Fruit fly (Drosophila melanogaster) whole organism, embryonic: Measurements from ENCODE around the gene Amacr.

Experiments
- Atf-2 ChIP-seq: fragments of 200-800 bp; sonication (Bioruptor generic); optimal IDR thresholded peaks from 2 replicates; lab custom pipeline; 2016; ENCODE audit warnings: missing biosample characterization, missing genetic modification characterization
- Atf3 ChIP-seq: fragments of 200-800 bp; sonication (Bioruptor generic); optimal IDR thresholded peaks from 3 replicates; lab custom pipeline; 2016; ENCODE audit warnings: missing biosample characterization, missing genetic modification characterization
- CG12155 ChIP-seq: fragments of 200-800 bp; sonication (Bioruptor generic); optimal IDR thresholded peaks from 3 replicates; lab custom pipeline; 2016; ENCODE audit warnings: missing biosample characterization, missing genetic modification characterization
- CG12659 ChIP-seq: fragments of 200-800 bp; sonication (Bioruptor generic); optimal IDR thresholded peaks from 3 replicates; lab custom pipeline; 2017; ENCODE audit warnings: mild to moderate bottlenecking, missing biosample characterization, missing genetic modification reagents, missing genetic modification characterization
- CG12744 ChIP-seq: fragments of 200-800 bp; sonication (Bioruptor generic); optimal IDR thresholded peaks from 2 replicates; lab custom pipeline; 2016; ENCODE audit warnings: missing biosample characterization, missing genetic modification characterization
- CG13624 ChIP-seq: fragments of 200-800 bp; sonication (Bioruptor generic); optimal IDR thresholded peaks from 2 replicates; lab custom pipeline; 2016; ENCODE audit warnings: missing biosample characterization, missing genetic modification characterization
- CG17328 ChIP-seq: fragments of 200-800 bp; sonication (Bioruptor generic); IDR thresholded peaks from 2 replicates; pipeline ENCODE4 v1.3.6; 2022; ENCODE audit warnings: missing biosample characterization, missing genetic modification characterization
- CG17359 ChIP-seq: fragments of 200-800 bp; sonication (Bioruptor generic); optimal IDR thresholded peaks from 3 replicates; lab custom pipeline; 2018; ENCODE audit warnings: missing biosample characterization, mild to moderate bottlenecking, missing genetic modification characterization, moderate library complexity
- CG17612 ChIP-seq: fragments of 200-800 bp; sonication (Bioruptor generic); IDR thresholded peaks from 2 replicates; pipeline ENCODE4 v1.3.6; 2022; ENCODE audit warnings: missing biosample characterization, missing genetic modification characterization
- CG17829 ChIP-seq: fragments of 200-800 bp; optimal IDR thresholded peaks from 2 replicates; lab custom pipeline; 2019; ENCODE audit warnings: missing biosample characterization, mild to moderate bottlenecking, missing genetic modification characterization, moderate library complexity
- CG2129 ChIP-seq: fragments of 200-800 bp; sonication (Bioruptor generic); IDR thresholded peaks from 2 replicates; pipeline ENCODE4 v1.3.6; 2022; ENCODE audit warnings: missing biosample characterization, missing genetic modification characterization; ENCODE audit not compliant: partially characterized antibody
- CG2202 ChIP-seq: fragments of 200-800 bp; sonication (Bioruptor generic); optimal IDR thresholded peaks from 2 replicates; lab custom pipeline; 2018; ENCODE audit warnings: missing biosample characterization, mild to moderate bottlenecking, missing genetic modification characterization
- CG4404 ChIP-seq: fragments of 200-800 bp; sonication (Bioruptor generic); IDR thresholded peaks from 2 replicates; pipeline ENCODE4 v1.3.6; 2022; ENCODE audit warnings: missing biosample characterization, missing genetic modification characterization
- CG5245 ChIP-seq: fragments of 200-800 bp; sonication (Bioruptor generic); optimal IDR thresholded peaks from 3 replicates; lab custom pipeline; 2016; ENCODE audit warnings: missing biosample characterization, missing genetic modification characterization
- CG6175 ChIP-seq: fragments of 200-800 bp; sonication (Bioruptor generic); IDR thresholded peaks from 3 replicates; pipeline ENCODE4 v1.3.6; 2022; ENCODE audit warnings: missing biosample characterization, missing genetic modification characterization
- CG6654 ChIP-seq: fragments of 200-800 bp; sonication (Bioruptor generic); optimal IDR thresholded peaks from 2 replicates; lab custom pipeline; 2017; ENCODE audit warnings: missing biosample characterization, mild to moderate bottlenecking, missing genetic modification characterization
- CG7786 ChIP-seq: fragments of 200-800 bp; sonication (Bioruptor generic); optimal IDR thresholded peaks from 2 replicates; lab custom pipeline; 2016; ENCODE audit warnings: missing biosample characterization, missing genetic modification characterization
- CG9437 ChIP-seq: fragments of 200-800 bp; sonication (Bioruptor generic); optimal IDR thresholded peaks from 2 replicates; lab custom pipeline; 2018; ENCODE audit warnings: missing biosample characterization, mild to moderate bottlenecking, missing genetic modification characterization
- CG9609 ChIP-seq: fragments of 200-800 bp; sonication (Bioruptor generic); optimal IDR thresholded peaks from 3 replicates; lab custom pipeline; 2016; ENCODE audit warnings: missing biosample characterization, missing genetic modification characterization
- CG9727 ChIP-seq: fragments of 200-800 bp; sonication (Bioruptor generic); optimal IDR thresholded peaks from 3 replicates; lab custom pipeline; 2017; ENCODE audit warnings: missing biosample characterization, mild to moderate bottlenecking, missing genetic modification characterization
- Camta ChIP-seq: fragments of 200-800 bp; sonication (Bioruptor generic); optimal IDR thresholded peaks from 2 replicates; lab custom pipeline; 2016; ENCODE audit warnings: missing biosample characterization, missing genetic modification characterization
- CrebB ChIP-seq: fragments of 200-800 bp; sonication (Bioruptor generic); optimal IDR thresholded peaks from 3 replicates; lab custom pipeline; 2018; ENCODE audit warnings: missing biosample characterization, mild to moderate bottlenecking, missing genetic modification characterization
- D19A ChIP-seq: fragments of 200-800 bp; optimal IDR thresholded peaks from 3 replicates; lab custom pipeline; 2019; ENCODE audit warnings: missing biosample characterization, mild to moderate bottlenecking, missing genetic modification characterization, moderate library complexity
- Dbx ChIP-seq: fragments of 200-800 bp; sonication (Bioruptor generic); IDR thresholded peaks from 3 replicates; pipeline ENCODE4 v1.3.6; 2022; ENCODE audit warnings: missing biosample characterization, missing genetic modification characterization
- E2f1 ChIP-seq: fragments of 200-800 bp; sonication (Bioruptor generic); IDR thresholded peaks from 2 replicates; pipeline ENCODE4 v1.3.6; 2022; ENCODE audit warnings: missing biosample characterization, missing genetic modification characterization
- Hsf ChIP-seq: fragments of 200-800 bp; sonication (Bioruptor generic); optimal IDR thresholded peaks from 3 replicates; lab custom pipeline; 2016; ENCODE audit warnings: missing biosample characterization, missing genetic modification characterization
- Lhr ChIP-seq: fragments of 200-800 bp; sonication (Bioruptor generic); optimal IDR thresholded peaks from 3 replicates; lab custom pipeline; 2017; ENCODE audit warnings: mild to moderate bottlenecking, missing biosample characterization, missing genetic modification reagents, missing genetic modification characterization
- MTF-1 ChIP-seq: fragments of 200-800 bp; sonication (Bioruptor generic); optimal IDR thresholded peaks from 2 replicates; lab custom pipeline; 2018; ENCODE audit warnings: missing biosample characterization, mild to moderate bottlenecking, missing genetic modification characterization, borderline replicate concordance
- Mad ChIP-seq: fragments of 200-800 bp; sonication (Bioruptor generic); optimal IDR thresholded peaks from 2 replicates; lab custom pipeline; 2016; ENCODE audit warnings: missing biosample characterization, missing genetic modification characterization
- Nf-YC ChIP-seq: fragments of 200-800 bp; optimal IDR thresholded peaks from 3 replicates; lab custom pipeline; 2019; ENCODE audit warnings: missing biosample characterization, mild to moderate bottlenecking, missing genetic modification characterization, moderate library complexity
- Spps ChIP-seq: fragments of 200-800 bp; sonication (Bioruptor generic); optimal IDR thresholded peaks from 2 replicates; lab custom pipeline; 2018; ENCODE audit warnings: missing biosample characterization, mild to moderate bottlenecking, missing genetic modification characterization
- Ssrp ChIP-seq: fragments of 200-800 bp; sonication (Bioruptor generic); optimal IDR thresholded peaks from 2 replicates; lab custom pipeline; 2018; ENCODE audit warnings: missing biosample characterization, mild to moderate bottlenecking, missing genetic modification characterization, moderate library complexity
- Stat92E ChIP-seq, 3 experiments: fragments of >200 bp in 2 of 3; fragments of 200-800 bp in 1 of 3; sonication (Bioruptor generic) in 1 of 3; optimal IDR thresholded peaks; 2 replicates each; lab custom pipeline; 2017 to 2019; ENCODE audit warnings: missing biosample characterization in 3 of 3, missing genetic modification characterization in 3 of 3, mild to moderate bottlenecking in 1 of 3, moderate library complexity in 1 of 3
- Trl ChIP-seq, 3 experiments: fragments of >200 bp in 2 of 3; fragments of 200-800 bp in 1 of 3; sonication (Bioruptor generic) in 1 of 3; optimal IDR thresholded peaks; 2 replicates in 1 of 3; 3 replicates in 2 of 3; lab custom pipeline; 2016 to 2017; ENCODE audit warnings: missing biosample characterization in 1 of 3, missing genetic modification characterization in 1 of 3
- dimm ChIP-seq: fragments of 200-800 bp; sonication (Bioruptor generic); IDR thresholded peaks from 2 replicates; pipeline ENCODE4 v1.3.6; 2022; ENCODE audit warnings: missing biosample characterization, missing genetic modification characterization
- eyg ChIP-seq: fragments of 200-800 bp; sonication (Bioruptor generic); optimal IDR thresholded peaks from 3 replicates; lab custom pipeline; 2016; ENCODE audit warnings: missing biosample characterization, missing genetic modification characterization
- gsb-n ChIP-seq: fragments of 200-800 bp; sonication (Bioruptor generic); optimal IDR thresholded peaks from 3 replicates; lab custom pipeline; 2018; ENCODE audit warnings: missing biosample characterization, mild to moderate bottlenecking, missing genetic modification characterization
- her ChIP-seq: fragments of 200-800 bp; sonication (Bioruptor generic); optimal IDR thresholded peaks from 2 replicates; lab custom pipeline; 2016; ENCODE audit warnings: missing biosample characterization, missing genetic modification characterization
- hkb ChIP-seq, 2 experiments: fragments of 200-800 bp in 1 of 2; fragments of >200 bp in 1 of 2; sonication (Bioruptor generic) in 1 of 2; IDR thresholded peaks in 1 of 2; optimal IDR thresholded peaks in 1 of 2; 2 replicates each; pipeline versions ENCODE4 v1.3.6 to Lab custom; 2017 to 2022; ENCODE audit warnings: missing biosample characterization in 1 of 2, missing genetic modification characterization in 1 of 2
- ind ChIP-seq: fragments of 200-800 bp; sonication (Bioruptor generic); optimal IDR thresholded peaks from 3 replicates; lab custom pipeline; 2016; ENCODE audit warnings: missing biosample characterization, missing genetic modification characterization
- jigr1 ChIP-seq: fragments of 200-800 bp; sonication (Bioruptor generic); IDR thresholded peaks from 3 replicates; pipeline ENCODE4 v1.3.6; 2022; ENCODE audit warnings: missing biosample characterization, missing genetic modification characterization
- nerfin-2 ChIP-seq: fragments of 200-800 bp; sonication (Bioruptor generic); IDR thresholded peaks from 2 replicates; pipeline ENCODE4 v1.3.6; 2022; ENCODE audit warnings: missing biosample characterization, missing genetic modification characterization; ENCODE audit not compliant: partially characterized antibody
- pfk ChIP-seq: fragments of 200-800 bp; sonication (Bioruptor generic); optimal IDR thresholded peaks from 2 replicates; lab custom pipeline; 2018; ENCODE audit warnings: missing biosample characterization, mild to moderate bottlenecking, missing genetic modification characterization, moderate library complexity
- sd ChIP-seq: fragments of 200-800 bp; sonication (Bioruptor generic); optimal IDR thresholded peaks from 3 replicates; lab custom pipeline; 2018; ENCODE audit warnings: missing biosample characterization, mild to moderate bottlenecking, missing genetic modification characterization, moderate library complexity
- sim ChIP-seq: fragments of 200-800 bp; sonication (Bioruptor generic); IDR thresholded peaks from 2 replicates; pipeline ENCODE4 v1.3.6; 2022; ENCODE audit warnings: missing biosample characterization, missing genetic modification characterization
- slp2 ChIP-seq: fragments of 200-800 bp; sonication (Bioruptor generic); optimal IDR thresholded peaks from 2 replicates; lab custom pipeline; 2016; ENCODE audit warnings: missing biosample characterization, missing genetic modification characterization
- sqz ChIP-seq: fragments of 200-800 bp; sonication (Bioruptor generic); optimal IDR thresholded peaks from 3 replicates; lab custom pipeline; 2018; ENCODE audit warnings: missing biosample characterization, mild to moderate bottlenecking, missing genetic modification characterization
- tin ChIP-seq: fragments of 200-800 bp; sonication (Bioruptor generic); optimal IDR thresholded peaks from 3 replicates; lab custom pipeline; 2016; ENCODE audit warnings: missing biosample characterization, missing genetic modification characterization
- wor ChIP-seq: fragments of 200-800 bp; sonication (Bioruptor generic); IDR thresholded peaks from 2 replicates; pipeline ENCODE4 v1.3.6; 2022; ENCODE audit warnings: missing biosample characterization, missing genetic modification characterization

Amacr gene

DNA sequence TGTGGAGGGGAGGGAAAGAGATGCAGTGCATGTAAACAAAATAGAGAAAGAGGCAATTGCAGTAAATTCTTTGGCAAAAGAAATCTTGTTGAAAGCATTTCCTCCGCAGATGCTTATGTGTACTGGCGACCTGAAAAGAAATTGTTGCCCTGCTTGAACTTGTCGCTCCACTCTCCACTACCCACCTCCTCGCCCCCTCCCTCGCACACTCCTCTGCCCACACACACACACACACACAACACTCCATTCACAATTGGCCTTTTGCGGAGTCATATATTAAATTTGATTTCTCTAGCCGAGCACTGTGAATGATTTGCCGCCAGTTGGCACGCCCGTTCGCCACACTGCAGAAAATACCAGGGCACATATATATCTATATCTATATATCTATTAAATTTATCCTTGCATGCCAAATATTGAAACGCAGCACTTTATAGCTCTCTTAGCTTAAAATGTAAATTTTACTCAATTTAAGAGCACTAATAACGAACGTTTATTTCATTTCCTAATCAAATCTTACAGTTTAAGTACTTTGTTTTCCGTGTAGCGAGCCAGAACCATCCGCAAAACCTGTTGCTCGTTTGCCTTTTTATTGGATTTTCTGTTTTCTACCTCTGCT is 6.8 kb upstream of the Amacr start (continued):
- TF ChIP-seq CG6175, result peak; percentile 70; the same call in 2 of the 3 replicates
- no peak for TF ChIP-seq dimm (GFP tag; lab: Robert Waterston, UW)
- TF ChIP-seq wor (GFP tag; lab: Robert Waterston, UW), result no peak
- TF ChIP-seq eyg (GFP tag; lab: Kevin White, UChicago), result peak; percentile 34
- TF ChIP-seq CG7786 (GFP tag; lab: Kevin White, UChicago), result no peak
- no peak for TF ChIP-seq hkb (optimal IDR thresholded peaks at IDR 0.05; lab: Kevin White, UChicago)
- peak; percentile 69 for TF ChIP-seq hkb (GFP tag; IDR thresholded peaks at IDR 0.05; lab: Robert Waterston, UW)
- peak; percentile 31 for TF ChIP-seq CG9609
- no peak for TF ChIP-seq Atf3 (GFP tag; lab: Kevin White, UChicago)
- peak; percentile 30 for TF ChIP-seq Atf-2 (GFP tag; lab: Kevin White, UChicago)
- peak; percentile 46 for TF ChIP-seq Hsf (GFP tag; lab: Kevin White, UChicago)
- TF ChIP-seq gsb-n, result no peak
- TF ChIP-seq sd, result no peak
- TF ChIP-seq CG13624 (GFP tag; lab: Kevin White, UChicago), result peak; percentile 66
- TF ChIP-seq jigr1 (GFP tag; lab: Robert Waterston, UW), result no peak
- TF ChIP-seq sqz, result no peak
- TF ChIP-seq MTF-1 (GFP tag; lab: Kevin White, UChicago), result no peak
- TF ChIP-seq nerfin-2 (GFP tag; lab: Robert Waterston, UW), result no peak
- TF ChIP-seq pfk (GFP tag; lab: Kevin White, UChicago), result no peak
- TF ChIP-seq Mad (GFP tag; lab: Kevin White, UChicago), result peak; percentile 56
- no peak for TF ChIP-seq Stat92E (GFP tag; optimal IDR thresholded peaks at IDR 0.05; lab: Kevin White, UChicago)
- no peak for TF ChIP-seq CG5245 (GFP tag; lab: Kevin White, UChicago)
- peak; percentile 58 for TF ChIP-seq slp2 (GFP tag; lab: Kevin White, UChicago)
- TF ChIP-seq CG17829 (tag; lab: Kevin White, UChicago), result peak; percentile 72
- no peak for TF ChIP-seq CrebB
- TF ChIP-seq tin (GFP tag; lab: Kevin White, UChicago), result peak; percentile 67
- peak; percentile 66 for TF ChIP-seq CG9727 (GFP tag; lab: Kevin White, UChicago)
- peak; percentile 60 for TF ChIP-seq CG12155
- no peak for TF ChIP-seq Lhr (GFP tag; lab: Kevin White, UChicago)
- peak; percentile 25 for TF ChIP-seq Camta (GFP tag; lab: Kevin White, UChicago)
- TF ChIP-seq CG4404 (GFP tag; lab: Robert Waterston, UW), result peak; percentile 64
- peak; percentile 27 for TF ChIP-seq Spps (tag; lab: Kevin White, UChicago)
- peak; percentile 64 for TF ChIP-seq CG12659
- peak; percentile 64 for TF ChIP-seq E2f1
- peak; percentile 68 for TF ChIP-seq CG17359 (tag; lab: Kevin White, UChicago)
- no peak for TF ChIP-seq CG2202 (tag; lab: Kevin White, UChicago)
- TF ChIP-seq CG17612 (GFP tag; lab: Robert Waterston, UW), result no peak
- peak; percentile 6; the same call in 1 of the 2 replicates for TF ChIP-seq CG17328 (GFP tag; lab: Robert Waterston, UW)
- peak; percentile 52 for TF ChIP-seq D19A (tag; lab: Kevin White, UChicago)
- no peak for TF ChIP-seq Trl (optimal IDR thresholded peaks at IDR 0.05; lab: Kevin White, UChicago)
- TF ChIP-seq Trl (GFP tag; optimal IDR thresholded peaks at IDR 0.05; lab: Kevin White, UChicago), result peak; percentile 53
- peak; percentile 93 for TF ChIP-seq Dbx
- peak; percentile 15 for TF ChIP-seq her
- TF ChIP-seq CG2129, result no peak
- TF ChIP-seq CG9437 (GFP tag; lab: Kevin White, UChicago), result no peak
- no peak for TF ChIP-seq sim (GFP tag; lab: Robert Waterston, UW)
- TF ChIP-seq ind (GFP tag; lab: Kevin White, UChicago), result peak; percentile 68
- TF ChIP-seq CG6654 (GFP tag; lab: Kevin White, UChicago), result peak; percentile 45
- TF ChIP-seq CG12744, result no peak
- TF ChIP-seq Nf-YC, result peak; percentile 52
- TF ChIP-seq Ssrp (tag; lab: Kevin White, UChicago), result peak; percentile 34
